Worm (Caenorhabditis elegans) whole organism, midembryonic: ENCODE measurements around the gene F53E10.1.

ENCODE experiments used
- T22C8.4 ChIP-seq: fragments of 200-800 bp; sonication (Bioruptor generic); IDR thresholded peaks from 2 replicates; pipeline ENCODE4 v1.3.6; 2022; ENCODE audit warnings: missing genetic modification characterization, missing compliant biosample characterization
- cog-1 ChIP-seq: sonication (generic microtip); optimal IDR thresholded peaks from 2 replicates; lab custom pipeline; 2016; ENCODE audit warnings: missing genetic modification characterization, missing compliant biosample characterization
- flt-1 ChIP-seq: fragments of 200-800 bp; sonication (Bioruptor generic); IDR thresholded peaks from 2 replicates; pipeline ENCODE4 v1.3.6; 2022; ENCODE audit warnings: missing genetic modification characterization, missing compliant biosample characterization
- klf-2 ChIP-seq: fragments of 200-800 bp; sonication (Bioruptor generic); conservative IDR thresholded peaks from 2 replicates; pipeline ENCODE4 v1.3.6; 2022; ENCODE audit warnings: missing genetic modification reagents, missing genetic modification characterization, missing compliant biosample characterization
- med-1 ChIP-seq: sonication (generic microtip); optimal IDR thresholded peaks from 2 replicates; lab custom pipeline; 2017; ENCODE audit warnings: missing genetic modification characterization, mild to moderate bottlenecking, missing compliant biosample characterization, antibody characterized with exemption, missing genetic modification reagents; ENCODE audit not compliant: insufficient read depth
- ref-1 ChIP-seq: fragments of 200-800 bp; sonication (Bioruptor generic); conservative IDR thresholded peaks from 2 replicates; pipeline ENCODE4 v1.3.6; 2022; ENCODE audit warnings: missing genetic modification reagents, missing genetic modification characterization, missing compliant biosample characterization
- tab-1 ChIP-seq: fragments of 200-800 bp; sonication (Bioruptor generic); IDR thresholded peaks from 2 replicates; pipeline ENCODE4 v1.3.6; 2022; ENCODE audit warnings: missing genetic modification characterization, missing compliant biosample characterization
- ztf-23 ChIP-seq: fragments of 200-800 bp; sonication (Bioruptor generic); IDR thresholded peaks from 2 replicates; pipeline ENCODE4 v1.3.6; 2022; ENCODE audit warnings: missing genetic modification reagents, missing genetic modification characterization, missing compliant biosample characterization
- ztf-29 ChIP-seq: fragments of 200-800 bp; sonication (Bioruptor generic); IDR thresholded peaks from 2 replicates; pipeline ENCODE4 v1.3.6; 2022; ENCODE audit warnings: missing genetic modification reagents, missing genetic modification characterization, missing compliant biosample characterization

DNA sequence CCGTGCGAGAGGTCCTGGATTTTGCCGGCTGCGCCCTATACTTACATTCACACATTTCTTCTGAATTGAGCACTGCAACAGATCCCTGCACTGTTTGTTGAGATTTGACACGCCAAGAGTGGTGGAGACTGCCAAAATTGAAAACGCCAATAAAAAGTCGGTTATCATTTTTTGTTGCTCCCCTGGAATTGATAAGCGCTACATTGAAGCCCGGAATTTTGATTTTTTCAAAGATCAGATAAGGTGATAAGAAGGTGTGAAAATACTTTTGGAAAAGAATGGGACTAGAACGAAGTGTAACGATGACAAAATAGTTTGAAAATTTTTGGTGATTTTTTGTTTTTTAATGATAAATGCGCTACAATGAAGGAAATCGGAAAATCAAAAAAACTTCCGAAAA, 29.4 kb upstream of the F53E10.1 start, which contains the start of gene C29G2.6:
- no peak for TF ChIP-seq cog-1
- TF ChIP-seq ztf-29 (GFP tag; lab: Robert Waterston, UW): no peak
- TF ChIP-seq tab-1: no peak
- TF ChIP-seq med-1 (GFP tag; lab: Kevin White, UChicago): no peak
- TF ChIP-seq flt-1 (GFP tag; lab: Robert Waterston, UW): no peak
- no peak for TF ChIP-seq T22C8.4
- TF ChIP-seq ztf-23: no peak
- no peak for TF ChIP-seq klf-2 (GFP tag; lab: Robert Waterston, UW)
- no peak for TF ChIP-seq ref-1 (GFP tag; lab: Robert Waterston, UW)
